Worm (Caenorhabditis elegans) whole organism, early embryonic: ENCODE measurements around the gene F41F3.9.

Source experiments
- F13C5.2 ChIP-seq: sonication (generic microtip); optimal IDR thresholded peaks from 2 replicates; lab custom pipeline; 2017; ENCODE audit warnings: mild to moderate bottlenecking, missing genetic modification characterization, inconsistent platforms, missing compliant biosample characterization
- aly-1 ChIP-seq: sonication (generic microtip); optimal IDR thresholded peaks from 2 replicates; lab custom pipeline; 2016; ENCODE audit warnings: missing genetic modification characterization, missing compliant biosample characterization
- ama-1 ChIP-seq: fragments of 150-350 bp; optimal IDR thresholded peaks from 2 replicates; lab custom pipeline; 2014
- ceh-13 ChIP-seq: fragments of 200-800 bp; sonication (Bioruptor generic); optimal IDR thresholded peaks from 2 replicates; lab custom pipeline; 2018; ENCODE audit warnings: mild to moderate bottlenecking, missing genetic modification characterization, missing compliant biosample characterization
- ets-7 ChIP-seq: sonication (generic microtip); optimal IDR thresholded peaks from 2 replicates; lab custom pipeline; 2016; ENCODE audit warnings: missing genotype, missing genetic modification characterization, missing compliant biosample characterization
- flt-1 ChIP-seq: fragments of 200-800 bp; sonication (Bioruptor generic); IDR thresholded peaks from 2 replicates; pipeline ENCODE4 v1.3.6; 2022; ENCODE audit warnings: missing genetic modification characterization, missing compliant biosample characterization
- hmbx-1 ChIP-seq: sonication (generic microtip); optimal IDR thresholded peaks from 2 replicates; lab custom pipeline; 2016; ENCODE audit warnings: mild to moderate bottlenecking, missing genetic modification characterization, missing compliant biosample characterization
- hmg-4 ChIP-seq: fragments of 200-800 bp; sonication (Bioruptor generic); optimal IDR thresholded peaks from 2 replicates; lab custom pipeline; 2018; ENCODE audit warnings: mild to moderate bottlenecking, missing genetic modification characterization, missing compliant biosample characterization
- sea-1 ChIP-seq: fragments of 200-800 bp; sonication (Bioruptor generic); conservative IDR thresholded peaks from 2 replicates; pipeline ENCODE4 v1.3.6; 2022; ENCODE audit warnings: missing genetic modification characterization, missing compliant biosample characterization
- tbx-11 ChIP-seq: fragments of 200-800 bp; sonication (Bioruptor generic); IDR thresholded peaks from 2 replicates; pipeline ENCODE4 v1.3.6; 2022; ENCODE audit warnings: missing genetic modification characterization, missing compliant biosample characterization
- tra-4 ChIP-seq: sonication (generic microtip); optimal IDR thresholded peaks from 2 replicates; lab custom pipeline; 2017; ENCODE audit warnings: missing genetic modification characterization, missing compliant biosample characterization

DNA sequence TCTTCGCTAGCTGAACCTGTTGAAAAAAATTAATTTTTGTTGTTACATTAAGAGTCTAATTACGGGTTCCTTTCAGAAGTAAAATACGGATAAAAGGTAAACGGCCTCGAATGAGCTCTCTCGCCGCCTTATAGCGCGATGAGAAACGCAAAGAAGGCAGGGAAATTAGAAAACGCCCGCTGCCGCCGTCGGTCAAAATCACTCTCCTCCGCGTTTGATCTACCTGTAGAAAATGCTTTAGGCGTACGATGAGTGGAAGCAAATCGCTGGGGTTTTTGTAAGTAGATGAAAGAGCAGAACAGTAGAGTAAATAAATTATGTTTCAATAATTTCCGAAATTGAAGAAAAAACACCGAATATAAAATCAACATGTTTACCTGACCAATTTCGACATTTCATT lies 18.1 kb upstream of the F41F3.9 start:
- TF ChIP-seq ama-1 (lab: Kevin White, UChicago) (no peak), flt-1 (GFP tag; lab: Robert Waterston, UW) (no peak), F13C5.2 (tag; lab: Kevin White, UChicago) (no peak), tbx-11 (GFP tag; lab: Robert Waterston, UW) (no peak), tra-4 (tag; lab: Kevin White, UChicago) (no peak), aly-1 (tag; lab: Kevin White, UChicago) (no peak), sea-1 (GFP tag; lab: Robert Waterston, UW) (no peak), ets-7 (tag; lab: Kevin White, UChicago) (no peak), hmbx-1 (tag; lab: Kevin White, UChicago) (no peak), hmg-4 (GFP tag; lab: Kevin White, UChicago) (no peak), ceh-13 (GFP tag; lab: Kevin White, UChicago) (no peak)
